Worm (Caenorhabditis elegans): ENCODE data around the gene T07F8.1.

Gene T07F8.1

DNA sequence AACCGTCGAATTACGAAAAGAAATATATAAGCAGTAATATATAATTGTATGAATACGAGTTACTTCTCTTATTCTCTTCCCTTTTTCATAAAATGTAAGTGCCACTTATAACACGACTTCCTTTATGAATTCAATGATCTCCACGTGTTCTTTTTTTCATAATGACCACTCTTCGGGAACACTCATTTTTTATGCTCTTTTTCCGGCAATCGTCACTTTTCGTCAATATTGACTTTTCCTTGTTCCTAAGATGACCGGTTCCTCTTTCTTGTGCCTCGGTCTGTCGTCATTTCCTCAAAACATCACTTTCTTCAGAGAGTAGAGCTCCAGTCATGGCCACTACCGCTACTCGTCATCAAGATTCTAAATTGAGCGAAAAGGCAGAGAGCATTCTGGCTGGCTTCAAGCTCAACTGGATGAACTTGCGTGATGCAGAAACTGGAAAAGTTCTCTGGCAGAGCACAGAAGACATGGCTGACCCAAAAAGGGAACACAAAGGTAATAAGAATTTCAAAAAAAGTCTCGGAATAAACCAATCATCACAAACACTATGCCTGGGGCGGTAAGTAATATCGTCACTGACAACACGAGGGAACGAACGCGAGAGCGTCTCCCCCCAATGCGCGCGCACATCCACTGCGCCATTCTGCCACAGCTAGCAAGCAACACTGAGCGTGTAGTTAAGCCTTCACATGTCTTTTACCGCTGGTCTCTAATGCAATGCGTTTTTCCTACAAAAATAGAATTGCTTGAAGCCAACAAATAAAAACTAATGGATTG, 35.5 kb downstream of the T07F8.1 start, which contains the start of gene pdl-1 (continued):
- TF ChIP-seq ztf-4 (tag; optimal IDR thresholded peaks at IDR 0.05): peak; percentile 75
- TF ChIP-seq alr-1 (tag; optimal IDR thresholded peaks at IDR 0.05; ENCODE audit: borderline replicate concordance): no peak
- peak; percentile 43 for TF ChIP-seq isw-1 (GFP tag; IDR thresholded peaks at IDR 0.05)
- TF ChIP-seq ces-1 (GFP tag; optimal IDR thresholded peaks at IDR 0.05): no peak
- no peak for TF ChIP-seq hlh-4 (tag; optimal IDR thresholded peaks at IDR 0.05)
- TF ChIP-seq unc-86 (tag; optimal IDR thresholded peaks at IDR 0.05): peak; percentile 48
- no peak for TF ChIP-seq ets-5 (GFP tag; IDR thresholded peaks at IDR 0.05)
- peak; percentile 35 to 83 (median 68) for TF ChIP-seq ceh-82 (tag; optimal IDR thresholded peaks at IDR 0.05)
- no peak for TF ChIP-seq zag-1 (tag; optimal IDR thresholded peaks at IDR 0.05)
- TF ChIP-seq hpl-2 (GFP tag; optimal IDR thresholded peaks at IDR 0.05): no peak
- TF ChIP-seq rnt-1 (tag; optimal IDR thresholded peaks at IDR 0.05): peak; percentile 79
- no peak for TF ChIP-seq pag-3 (tag; optimal IDR thresholded peaks at IDR 0.05; ENCODE audit: borderline replicate concordance, insufficient read depth)
- TF ChIP-seq aly-2 (tag; optimal IDR thresholded peaks at IDR 0.05): no peak
- TF ChIP-seq nhr-28 (tag; optimal IDR thresholded peaks at IDR 0.05): no peak
- peak; percentile 69 for TF ChIP-seq pax-3 (tag; optimal IDR thresholded peaks at IDR 0.05)
- peak; percentile 44 to 60 for TF ChIP-seq efl-1 (optimal IDR thresholded peaks at IDR 0.05)
- TF ChIP-seq efl-1 (GFP tag; optimal IDR thresholded peaks at IDR 0.05 in 1 of 2): peak; percentile 35 to 96
- TF ChIP-seq lin-39 (tag; optimal IDR thresholded peaks at IDR 0.05): no peak
- TF ChIP-seq dpl-1 (GFP tag; optimal IDR thresholded peaks at IDR 0.05): peak in 2 of 3 experiments; percentile 34 to 43
- no peak for TF ChIP-seq efl-3 (GFP tag; optimal IDR thresholded peaks at IDR 0.05)
- peak; percentile 77 for TF ChIP-seq mep-1 (tag; optimal IDR thresholded peaks at IDR 0.05)
- TF ChIP-seq nhr-47 (tag; optimal IDR thresholded peaks at IDR 0.05): peak; percentile 78
- TF ChIP-seq mef-2 (tag; optimal IDR thresholded peaks at IDR 0.05): no peak
- TF ChIP-seq ceh-8 (GFP tag; optimal IDR thresholded peaks at IDR 0.05): no peak
- TF ChIP-seq tlp-1 (tag; optimal IDR thresholded peaks at IDR 0.05): no peak
- peak; percentile 37 for TF ChIP-seq jun-1 (tag; optimal IDR thresholded peaks at IDR 0.05)
- TF ChIP-seq hlh-17 (GFP tag; optimal IDR thresholded peaks at IDR 0.05; ENCODE audit: borderline replicate concordance): no peak
- peak; percentile 64 for TF ChIP-seq xbp-1 (tag; optimal IDR thresholded peaks at IDR 0.05)
- peak; percentile 15 for TF ChIP-seq unc-130 (tag; optimal IDR thresholded peaks at IDR 0.05)
- peak; percentile 84 for TF ChIP-seq C16A3.4 (tag; optimal IDR thresholded peaks at IDR 0.05)
- no peak for TF ChIP-seq nhr-237 (tag; optimal IDR thresholded peaks at IDR 0.05)
- peak; percentile 65 for TF ChIP-seq tbx-2 (tag; optimal IDR thresholded peaks at IDR 0.05)
- peak; percentile 27 for TF ChIP-seq blmp-1 (tag; optimal IDR thresholded peaks at IDR 0.05)
- TF ChIP-seq sup-37 (GFP tag; optimal IDR thresholded peaks at IDR 0.05): no peak
- TF ChIP-seq fkh-10 (GFP tag; optimal IDR thresholded peaks at IDR 0.05): peak; percentile 64
- TF ChIP-seq pqm-1 (tag; optimal IDR thresholded peaks at IDR 0.05): no peak
- no peak for TF ChIP-seq nhr-76 (tag; optimal IDR thresholded peaks at IDR 0.05)
- no peak for TF ChIP-seq sox-4 (tag; optimal IDR thresholded peaks at IDR 0.05)
- no peak for TF ChIP-seq sptf-1 (tag; optimal IDR thresholded peaks at IDR 0.05)
- TF ChIP-seq egl-13 (tag; optimal IDR thresholded peaks at IDR 0.05): peak; percentile 38
- TF ChIP-seq nhr-12 (tag; optimal IDR thresholded peaks at IDR 0.05): no peak
- TF ChIP-seq lsy-2 (tag; optimal IDR thresholded peaks at IDR 0.05): peak; percentile 61 to 72
- TF ChIP-seq fos-1 (tag; optimal IDR thresholded peaks at IDR 0.05): no peak
- peak; percentile 32 for TF ChIP-seq F16B12.6 (tag; optimal IDR thresholded peaks at IDR 0.05)
- no peak for TF ChIP-seq egl-27 (tag; optimal IDR thresholded peaks at IDR 0.05)
- TF ChIP-seq snpc-4 (tag; optimal IDR thresholded peaks at IDR 0.05): peak; percentile 58
- peak; percentile 73 for TF ChIP-seq nhr-20 (tag; optimal IDR thresholded peaks at IDR 0.05)
- no peak for TF ChIP-seq ceh-63 (GFP tag; optimal IDR thresholded peaks at IDR 0.05)
- TF ChIP-seq fkh-8 (tag; optimal IDR thresholded peaks at IDR 0.05): peak; percentile 62
- no peak for TF ChIP-seq unc-62 (GFP tag; optimal IDR thresholded peaks at IDR 0.05)
- no peak for TF ChIP-seq fkh-4 (tag; optimal IDR thresholded peaks at IDR 0.05; ENCODE audit: borderline replicate concordance)
- peak in 3 of 6 experiments; percentile 24 to 61 (median 58) for TF ChIP-seq elt-3 (tag; optimal IDR thresholded peaks at IDR 0.05)

All from whole organism, L1 larva.